Fruit fly (Drosophila melanogaster) whole organism, embryonic: Measurements from ENCODE around the gene Dlip1.
A peak's percentile ranks its signal among the peaks of the same experiment; 100 is the strongest.

ENCODE experiments used
- Ada2b ChIP-seq: fragments of 200-800 bp; sonication (Bioruptor generic); IDR thresholded peaks from 2 replicates; pipeline ENCODE4 v1.3.6; 2022; ENCODE audit warnings: missing biosample characterization, missing genetic modification characterization
- Adf1 ChIP-seq: fragments of 200-800 bp; sonication (Bioruptor generic); IDR thresholded peaks from 2 replicates; pipeline ENCODE4 v1.3.6; 2022; ENCODE audit warnings: missing biosample characterization, missing genetic modification characterization
- CG11085 ChIP-seq: fragments of 200-800 bp; sonication (Bioruptor generic); IDR thresholded peaks from 2 replicates; pipeline ENCODE4 v1.3.6; 2022; ENCODE audit warnings: missing biosample characterization, missing genetic modification characterization
- CG11247 ChIP-seq: fragments of 200-800 bp; sonication (Bioruptor generic); IDR thresholded peaks from 2 replicates; pipeline ENCODE4 v1.3.6; 2022; ENCODE audit warnings: missing biosample characterization, missing genetic modification characterization
- CG11560 ChIP-seq: fragments of 200-800 bp; sonication (Bioruptor generic); IDR thresholded peaks from 3 replicates; pipeline ENCODE4 v1.3.6; 2022; ENCODE audit warnings: missing biosample characterization, missing genetic modification characterization
- CG11696 ChIP-seq: fragments of 200-800 bp; sonication (Bioruptor generic); IDR thresholded peaks from 2 replicates; pipeline ENCODE4 v1.3.6; 2022; ENCODE audit warnings: missing biosample characterization, missing genetic modification characterization
- CG12104 ChIP-seq: fragments of 200-800 bp; sonication (Bioruptor generic); optimal IDR thresholded peaks from 3 replicates; lab custom pipeline; 2016; ENCODE audit warnings: missing biosample characterization, missing genetic modification characterization
- CG17612 ChIP-seq: fragments of 200-800 bp; sonication (Bioruptor generic); IDR thresholded peaks from 2 replicates; pipeline ENCODE4 v1.3.6; 2022; ENCODE audit warnings: missing biosample characterization, missing genetic modification characterization
- CG18599 ChIP-seq: fragments of 200-800 bp; sonication (Bioruptor generic); optimal IDR thresholded peaks from 3 replicates; lab custom pipeline; 2017; ENCODE audit warnings: missing biosample characterization, missing genetic modification characterization, mild to moderate bottlenecking, moderate library complexity, missing genetic modification reagents
- CG2129 ChIP-seq: fragments of 200-800 bp; sonication (Bioruptor generic); IDR thresholded peaks from 2 replicates; pipeline ENCODE4 v1.3.6; 2022; ENCODE audit warnings: missing biosample characterization, missing genetic modification characterization; ENCODE audit not compliant: partially characterized antibody
- CG32532 ChIP-seq: fragments of 200-800 bp; sonication (Bioruptor generic); IDR thresholded peaks from 2 replicates; pipeline ENCODE4 v1.3.6; 2022; ENCODE audit warnings: missing biosample characterization, missing genetic modification characterization
- CG42726 ChIP-seq: fragments of 200-800 bp; sonication (Bioruptor generic); IDR thresholded peaks from 2 replicates; pipeline ENCODE4 v1.3.6; 2022; ENCODE audit warnings: missing biosample characterization, missing genetic modification characterization; ENCODE audit not compliant: partially characterized antibody
- CG6689 ChIP-seq: fragments of 200-800 bp; sonication (Bioruptor generic); IDR thresholded peaks from 2 replicates; pipeline ENCODE4 v1.3.6; 2022; ENCODE audit warnings: missing biosample characterization, missing genetic modification characterization
- CG6791 ChIP-seq: fragments of 200-800 bp; sonication (Bioruptor generic); IDR thresholded peaks from 3 replicates; pipeline ENCODE4 v1.3.6; 2022; ENCODE audit warnings: missing biosample characterization, missing genetic modification characterization; ENCODE audit not compliant: partially characterized antibody
- CG7987 ChIP-seq: fragments of 200-800 bp; sonication (Bioruptor generic); optimal IDR thresholded peaks from 2 replicates; lab custom pipeline; 2018; ENCODE audit warnings: missing biosample characterization, mild to moderate bottlenecking, missing genetic modification characterization, moderate library complexity
- CHES-1-like ChIP-seq: fragments of 200-800 bp; sonication (Bioruptor generic); optimal IDR thresholded peaks from 2 replicates; lab custom pipeline; 2016; ENCODE audit warnings: missing biosample characterization, missing genetic modification characterization
- Gug ChIP-seq: fragments of 200-800 bp; sonication (Bioruptor generic); IDR thresholded peaks from 4 replicates; pipeline ENCODE4 v1.3.6; 2022; ENCODE audit warnings: missing biosample characterization, missing genetic modification characterization
- HHEX ChIP-seq: fragments of 200-800 bp; sonication (Bioruptor generic); optimal IDR thresholded peaks from 3 replicates; lab custom pipeline; 2017; ENCODE audit warnings: missing biosample characterization, mild to moderate bottlenecking, missing genetic modification characterization, missing genetic modification reagents
- Hmr ChIP-seq: fragments of 200-800 bp; sonication (Bioruptor generic); optimal IDR thresholded peaks from 3 replicates; lab custom pipeline; 2017; ENCODE audit warnings: mild to moderate bottlenecking, missing biosample characterization, missing genetic modification reagents, missing genetic modification characterization
- Hr3 ChIP-seq: fragments of 200-800 bp; sonication (Bioruptor generic); optimal IDR thresholded peaks from 3 replicates; lab custom pipeline; 2016; ENCODE audit warnings: missing biosample characterization, missing genetic modification characterization
- MTF-1 ChIP-seq: fragments of 200-800 bp; sonication (Bioruptor generic); optimal IDR thresholded peaks from 2 replicates; lab custom pipeline; 2018; ENCODE audit warnings: missing biosample characterization, mild to moderate bottlenecking, missing genetic modification characterization, borderline replicate concordance
- Opbp ChIP-seq: fragments of 200-800 bp; sonication (Bioruptor generic); IDR thresholded peaks from 3 replicates; pipeline ENCODE4 v1.3.6; 2022; ENCODE audit warnings: missing biosample characterization, missing genetic modification characterization; ENCODE audit not compliant: partially characterized antibody
- Sry-β ChIP-seq: fragments of 200-800 bp; sonication (Bioruptor generic); optimal IDR thresholded peaks from 2 replicates; lab custom pipeline; 2018; ENCODE audit warnings: missing biosample characterization, mild to moderate bottlenecking, missing genetic modification characterization, moderate library complexity
- TFAM ChIP-seq: fragments of 200-800 bp; sonication (Bioruptor generic); optimal IDR thresholded peaks from 2 replicates; lab custom pipeline; 2017; ENCODE audit warnings: missing biosample characterization, missing genetic modification characterization, inconsistent platforms
- Trl ChIP-seq, 3 experiments: fragments of >200 bp in 2 of 3; fragments of 200-800 bp in 1 of 3; sonication (Bioruptor generic) in 1 of 3; optimal IDR thresholded peaks; 2 replicates in 1 of 3; 3 replicates in 2 of 3; lab custom pipeline; 2016 to 2017; ENCODE audit warnings: missing biosample characterization in 1 of 3, missing genetic modification characterization in 1 of 3
- Xrp1 ChIP-seq: fragments of 200-800 bp; sonication (Bioruptor generic); IDR thresholded peaks from 2 replicates; pipeline ENCODE4 v1.3.6; 2022; ENCODE audit warnings: missing biosample characterization, missing genetic modification characterization
- YL-1 ChIP-seq: fragments of 200-800 bp; sonication (Bioruptor generic); optimal IDR thresholded peaks from 3 replicates; lab custom pipeline; 2017; ENCODE audit warnings: missing biosample characterization, mild to moderate bottlenecking, missing genetic modification characterization
- chinmo ChIP-seq: fragments of 200-800 bp; sonication (Bioruptor generic); IDR thresholded peaks from 4 replicates; pipeline ENCODE4 v1.3.6; 2022; ENCODE audit warnings: missing biosample characterization, missing genetic modification characterization; ENCODE audit not compliant: partially characterized antibody
- crol ChIP-seq: fragments of 200-800 bp; sonication (Bioruptor generic); IDR thresholded peaks from 2 replicates; pipeline ENCODE4 v1.3.6; 2022; ENCODE audit warnings: missing biosample characterization, missing genetic modification characterization
- emc ChIP-seq: fragments of 200-800 bp; sonication (Bioruptor generic); optimal IDR thresholded peaks from 2 replicates; lab custom pipeline; 2016; ENCODE audit warnings: missing biosample characterization, missing genetic modification characterization
- eyg ChIP-seq: fragments of 200-800 bp; sonication (Bioruptor generic); optimal IDR thresholded peaks from 3 replicates; lab custom pipeline; 2016; ENCODE audit warnings: missing biosample characterization, missing genetic modification characterization
- lbe ChIP-seq: fragments of 200-800 bp; sonication (Bioruptor generic); optimal IDR thresholded peaks from 2 replicates; lab custom pipeline; 2016; ENCODE audit warnings: missing biosample characterization, mild to moderate bottlenecking, missing genetic modification characterization
- lola ChIP-seq, 3 experiments: fragments of >200 bp in 2 of 3; fragments of 200-800 bp in 1 of 3; sonication (Bioruptor generic) in 1 of 3; optimal IDR thresholded peaks; 2 replicates each; lab custom pipeline; 2017 to 2019; ENCODE audit warnings: missing biosample characterization in 3 of 3, missing genetic modification characterization in 3 of 3, mild to moderate bottlenecking in 1 of 3, moderate library complexity in 1 of 3
- nmo ChIP-seq: fragments of 200-800 bp; sonication (Bioruptor generic); optimal IDR thresholded peaks from 2 replicates; lab custom pipeline; 2018; ENCODE audit warnings: missing biosample characterization, mild to moderate bottlenecking, missing genetic modification characterization, moderate library complexity
- oc ChIP-seq: fragments of 200-800 bp; sonication (Bioruptor generic); optimal IDR thresholded peaks from 2 replicates; lab custom pipeline; 2018; ENCODE audit warnings: missing biosample characterization, mild to moderate bottlenecking, missing genetic modification characterization, moderate library complexity
- onecut ChIP-seq: fragments of 200-800 bp; sonication (Bioruptor generic); IDR thresholded peaks from 2 replicates; pipeline ENCODE4 v1.3.6; 2022; ENCODE audit warnings: missing biosample characterization, missing genetic modification characterization
- pan ChIP-seq, 4 experiments: fragments of >200 bp in 3 of 4; fragments of 200-800 bp in 1 of 4; sonication (Bioruptor generic) in 1 of 4; optimal IDR thresholded peaks in 3 of 4; IDR thresholded peaks in 1 of 4; 2 replicates each; pipeline versions ENCODE4 v1.3.6 to Lab custom; 2017 to 2022; ENCODE audit warnings: missing biosample characterization in 2 of 4, missing genetic modification characterization in 2 of 4, mixed read lengths in 1 of 4
- ro ChIP-seq: fragments of 200-800 bp; sonication (Bioruptor generic); IDR thresholded peaks from 2 replicates; pipeline ENCODE4 v1.3.6; 2022; ENCODE audit warnings: missing biosample characterization, missing genetic modification characterization
- row ChIP-seq: fragments of 200-800 bp; sonication (Bioruptor generic); IDR thresholded peaks from 3 replicates; pipeline ENCODE4 v1.3.6; 2022; ENCODE audit warnings: missing biosample characterization, missing genetic modification characterization
- sens ChIP-seq: fragments of 200-800 bp; sonication (Bioruptor generic); peaks from one replicate; lab custom pipeline; 2016; ENCODE audit warnings: missing biosample characterization, missing genetic modification characterization
- sisA ChIP-seq: fragments of 200-800 bp; sonication (Bioruptor generic); IDR thresholded peaks from 2 replicates; pipeline ENCODE4 v1.3.6; 2022; ENCODE audit warnings: missing biosample characterization, missing genetic modification characterization
- slou ChIP-seq: fragments of 200-800 bp; sonication (Bioruptor generic); optimal IDR thresholded peaks from 3 replicates; lab custom pipeline; 2016; ENCODE audit warnings: missing biosample characterization, missing genetic modification characterization
- slp2 ChIP-seq: fragments of 200-800 bp; sonication (Bioruptor generic); optimal IDR thresholded peaks from 2 replicates; lab custom pipeline; 2016; ENCODE audit warnings: missing biosample characterization, missing genetic modification characterization
- tin ChIP-seq: fragments of 200-800 bp; sonication (Bioruptor generic); optimal IDR thresholded peaks from 3 replicates; lab custom pipeline; 2016; ENCODE audit warnings: missing biosample characterization, missing genetic modification characterization
- unpg ChIP-seq: fragments of 200-800 bp; sonication (Bioruptor generic); optimal IDR thresholded peaks from 3 replicates; lab custom pipeline; 2018; ENCODE audit warnings: missing biosample characterization, mild to moderate bottlenecking, missing genetic modification characterization, moderate library complexity
- vnd ChIP-seq: fragments of 200-800 bp; sonication (Bioruptor generic); IDR thresholded peaks from 3 replicates; pipeline ENCODE4 v1.3.6; 2022; ENCODE audit warnings: missing biosample characterization, missing genetic modification characterization; ENCODE audit not compliant: partially characterized antibody
- z ChIP-seq: fragments of 200-800 bp; sonication (Bioruptor generic); IDR thresholded peaks from 3 replicates; pipeline ENCODE4 v1.3.6; 2022; ENCODE audit warnings: missing biosample characterization, missing genetic modification characterization
- zfh1 ChIP-seq: fragments of 200-800 bp; sonication (Bioruptor generic); IDR thresholded peaks from 3 replicates; pipeline ENCODE4 v1.3.6; 2022; ENCODE audit warnings: missing biosample characterization, missing genetic modification characterization
- zfh2 ChIP-seq: fragments of 200-800 bp; sonication (Bioruptor generic); optimal IDR thresholded peaks from 2 replicates; lab custom pipeline; 2016; ENCODE audit warnings: missing biosample characterization, missing genetic modification characterization

The Dlip1 gene

DNA sequence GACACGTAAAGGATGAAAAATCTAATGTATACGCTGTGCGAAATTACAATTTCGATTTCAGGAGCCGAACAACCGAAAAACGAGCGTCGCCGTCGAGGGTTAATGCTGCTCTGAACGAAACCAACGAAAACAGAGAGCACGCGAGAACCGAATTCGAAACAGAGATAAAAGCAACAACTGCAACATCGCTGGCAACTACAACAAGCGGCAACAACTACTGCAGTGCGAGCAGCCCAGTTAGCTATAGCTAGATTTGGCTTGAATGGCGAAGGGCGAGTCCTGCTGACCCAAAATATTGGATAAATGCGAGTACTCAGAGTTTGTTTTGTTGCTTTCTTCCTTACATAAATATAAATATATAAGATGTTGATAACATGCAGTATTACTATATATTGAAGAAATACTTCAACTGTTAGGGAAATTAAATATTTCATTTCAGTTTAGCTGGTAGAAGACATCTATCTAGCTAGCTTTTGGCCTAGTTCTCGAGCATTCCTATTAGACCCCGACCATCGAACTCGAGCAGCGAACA, 23.4 kb upstream of the Dlip1 start, which contains the start of gene fend (continued):
- TF ChIP-seq Adf1 (GFP tag; lab: Robert Waterston, UW), result no peak
- peak; percentile 43 for TF ChIP-seq nmo (GFP tag; lab: Kevin White, UChicago)
- TF ChIP-seq CG2129 (GFP tag; lab: Robert Waterston, UW), result no peak
- no peak for TF ChIP-seq pan (optimal IDR thresholded peaks at IDR 0.05; lab: Kevin White, UChicago)
- no peak for TF ChIP-seq pan (GFP tag; optimal IDR thresholded peaks at IDR 0.05 in 1 of 2, IDR thresholded peaks at IDR 0.05 in 1 of 2)
- TF ChIP-seq slp2, result no peak
- TF ChIP-seq crol (GFP tag; lab: Robert Waterston, UW), result no peak
- peak; percentile 10 for TF ChIP-seq unpg (GFP tag; lab: Kevin White, UChicago)
- TF ChIP-seq ro (GFP tag; lab: Robert Waterston, UW), result no peak
- TF ChIP-seq MTF-1, result no peak
- no peak for TF ChIP-seq chinmo
- no peak for TF ChIP-seq CG42726
- TF ChIP-seq Opbp (GFP tag; lab: Robert Waterston, UW), result peak; percentile 39; the same call in 1 of the 3 replicates
- TF ChIP-seq CG12104 (GFP tag; lab: Kevin White, UChicago), result no peak
- no peak for TF ChIP-seq lbe (GFP tag; lab: Kevin White, UChicago)
- no peak for TF ChIP-seq CHES-1-like (GFP tag; lab: Kevin White, UChicago)
- no peak for TF ChIP-seq YL-1 (GFP tag; lab: Kevin White, UChicago)
- no peak for TF ChIP-seq CG7987 (GFP tag; lab: Kevin White, UChicago)
- peak; percentile 98 for TF ChIP-seq Sry-β (GFP tag; lab: Kevin White, UChicago)
- no peak for TF ChIP-seq emc (GFP tag; lab: Kevin White, UChicago)
- TF ChIP-seq CG11247, result no peak
- no peak for TF ChIP-seq TFAM (GFP tag; lab: Kevin White, UChicago)
- no peak for TF ChIP-seq CG11696 (GFP tag; lab: Robert Waterston, UW)
- TF ChIP-seq CG18599 (GFP tag; lab: Kevin White, UChicago), result peak; percentile 57
- TF ChIP-seq Gug (GFP tag; lab: Robert Waterston, UW), result no peak
- TF ChIP-seq Xrp1, result peak; percentile 28; the same call in 1 of the 2 replicates
- no peak for TF ChIP-seq eyg (GFP tag; lab: Kevin White, UChicago)
- TF ChIP-seq z (GFP tag; lab: Robert Waterston, UW), result no peak
- TF ChIP-seq CG17612 (GFP tag; lab: Robert Waterston, UW), result no peak
- TF ChIP-seq zfh2, result no peak
- TF ChIP-seq CG6689 (GFP tag; lab: Robert Waterston, UW), result no peak
- peak in 1 of 3 experiments; percentile 47 for TF ChIP-seq lola (GFP tag; optimal IDR thresholded peaks at IDR 0.05; lab: Kevin White, UChicago)
- TF ChIP-seq onecut (GFP tag; lab: Robert Waterston, UW), result no peak
- no peak for TF ChIP-seq CG11560 (tag; lab: Robert Waterston, UW)
- no peak for TF ChIP-seq HHEX (GFP tag; lab: Kevin White, UChicago)
- TF ChIP-seq slou, result peak; percentile 13

DNA sequence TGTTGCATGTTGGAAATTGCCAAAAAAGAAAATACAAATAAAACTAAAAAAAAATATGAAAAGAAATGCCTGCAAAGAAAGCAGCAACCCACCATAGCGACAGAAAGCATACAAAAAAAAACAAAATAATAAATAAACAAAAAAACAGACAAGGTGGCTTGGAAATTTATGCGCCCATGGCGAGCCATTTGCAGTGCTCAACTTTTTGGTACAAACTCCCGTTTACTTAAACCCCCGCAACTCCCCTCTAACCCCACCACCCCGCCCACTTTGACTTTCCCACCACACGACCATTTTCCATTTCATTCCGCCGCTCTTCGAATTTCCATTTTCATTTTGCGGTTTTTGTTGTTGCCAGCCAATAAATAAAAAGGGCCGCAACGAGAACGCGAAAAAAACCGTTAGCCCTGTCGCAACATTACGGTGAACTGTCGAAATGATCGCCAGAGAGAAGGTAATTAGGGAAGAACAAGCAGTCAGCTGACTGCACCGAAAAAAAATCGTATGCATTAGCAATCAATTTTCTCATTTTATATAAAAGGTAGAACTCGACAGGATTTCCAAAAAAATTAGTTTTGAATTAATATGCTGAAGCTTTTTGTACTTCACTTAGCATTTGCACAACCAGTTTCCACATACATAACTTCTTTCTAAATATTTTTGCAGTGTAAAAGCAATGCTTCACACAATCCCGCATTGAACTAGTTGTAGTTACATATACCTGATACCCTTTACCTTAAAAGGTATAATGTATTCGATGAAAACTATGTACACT, 21.5 kb upstream of the Dlip1 start:
- TF ChIP-seq Hmr (GFP tag; lab: Kevin White, UChicago), result peak; percentile 7
- peak; percentile 26; the same call in 1 of the 2 replicates for TF ChIP-seq CG32532
- TF ChIP-seq oc (tag; lab: Kevin White, UChicago), result peak; percentile 40
- TF ChIP-seq tin (GFP tag; lab: Kevin White, UChicago), result peak; percentile 37
- TF ChIP-seq zfh1, result peak; percentile 59; the same call in 1 of the 3 replicates
- TF ChIP-seq CG11085 (GFP tag; lab: Robert Waterston, UW), result no peak
- peak; percentile 38 for TF ChIP-seq Hr3 (GFP tag; lab: Kevin White, UChicago)
- TF ChIP-seq Trl (optimal IDR thresholded peaks at IDR 0.05; lab: Kevin White, UChicago), result no peak
- TF ChIP-seq Trl (GFP tag; optimal IDR thresholded peaks at IDR 0.05; lab: Kevin White, UChicago), result peak; percentile 34
- TF ChIP-seq row (GFP tag; lab: Robert Waterston, UW), result peak; percentile 65
- peak; percentile 91 for TF ChIP-seq sens (GFP tag; lab: Kevin White, UChicago)
- TF ChIP-seq vnd (GFP tag; lab: Robert Waterston, UW), result no peak
- peak; percentile 23; the same call in 2 of the 4 replicates for TF ChIP-seq Gug (GFP tag; lab: Robert Waterston, UW)
- TF ChIP-seq Ada2b (GFP tag; lab: Robert Waterston, UW), result peak; percentile 50
- TF ChIP-seq CG6791, result no peak
- peak; percentile 66 for TF ChIP-seq sisA (GFP tag; lab: Robert Waterston, UW)
